Fruit fly (Drosophila melanogaster) whole organism, adult: ENCODE data around the gene CG6656.

ENCODE experiments used
- CG11617 ChIP-seq: fragments of 200-800 bp; sonication (Bioruptor generic); optimal IDR thresholded peaks from 2 replicates; lab custom pipeline; 2017; ENCODE audit warnings: mild to moderate bottlenecking, missing biosample characterization, missing genetic modification reagents, missing genetic modification characterization
- CG12768 ChIP-seq: fragments of 200-800 bp; sonication (Bioruptor generic); optimal IDR thresholded peaks from 2 replicates; lab custom pipeline; 2017; ENCODE audit warnings: missing biosample characterization, missing genetic modification characterization, mild to moderate bottlenecking, moderate library complexity, missing genetic modification reagents
- CG14711 ChIP-seq: fragments of 200-800 bp; sonication (Bioruptor generic); optimal IDR thresholded peaks from 2 replicates; lab custom pipeline; 2018; ENCODE audit warnings: missing biosample characterization, mild to moderate bottlenecking, missing genetic modification characterization, moderate library complexity
- CG1620 ChIP-seq: fragments of 200-800 bp; sonication (Bioruptor generic); optimal IDR thresholded peaks from 2 replicates; lab custom pipeline; 2016; ENCODE audit warnings: missing biosample characterization, missing genetic modification characterization
- CG33017 ChIP-seq: fragments of 200-800 bp; sonication (Bioruptor generic); optimal IDR thresholded peaks from 2 replicates; lab custom pipeline; 2018; ENCODE audit warnings: missing biosample characterization, mild to moderate bottlenecking, missing genetic modification characterization, moderate library complexity
- CG5204 ChIP-seq: fragments of 200-800 bp; sonication (Bioruptor generic); optimal IDR thresholded peaks from 2 replicates; lab custom pipeline; 2016; ENCODE audit warnings: missing biosample characterization, missing genetic modification characterization
- CG7045 ChIP-seq: fragments of 200-800 bp; sonication (Bioruptor generic); optimal IDR thresholded peaks from 2 replicates; lab custom pipeline; 2017; ENCODE audit warnings: missing biosample characterization, mild to moderate bottlenecking, missing genetic modification characterization
- CG7101 ChIP-seq: fragments of 200-800 bp; sonication (Bioruptor generic); optimal IDR thresholded peaks from 2 replicates; lab custom pipeline; 2018; ENCODE audit warnings: missing biosample characterization, mild to moderate bottlenecking, missing genetic modification characterization, moderate library complexity
- Clk ChIP-seq: fragments of 200-800 bp; sonication (Bioruptor generic); optimal IDR thresholded peaks from 2 replicates; lab custom pipeline; 2017; ENCODE audit warnings: missing biosample characterization, missing genetic modification characterization
- Crg-1 ChIP-seq: fragments of 200-800 bp; sonication (Bioruptor generic); optimal IDR thresholded peaks from 2 replicates; lab custom pipeline; 2016; ENCODE audit warnings: missing biosample characterization, missing genetic modification characterization
- Hr96 ChIP-seq: fragments of 200-800 bp; sonication (Bioruptor generic); optimal IDR thresholded peaks from 2 replicates; lab custom pipeline; 2016; ENCODE audit warnings: missing biosample characterization, missing genetic modification characterization
- Mnt ChIP-seq: fragments of 200-800 bp; sonication (Bioruptor generic); optimal IDR thresholded peaks from 2 replicates; lab custom pipeline; 2016; ENCODE audit warnings: missing biosample characterization, mild to moderate bottlenecking, missing genetic modification characterization
- bab1 ChIP-seq: fragments of 200-800 bp; sonication (Bioruptor generic); optimal IDR thresholded peaks from 3 replicates; lab custom pipeline; 2019; ENCODE audit warnings: missing biosample characterization, mild to moderate bottlenecking, missing genetic modification characterization, moderate library complexity
- cic ChIP-seq: fragments of 200-800 bp; sonication (Bioruptor generic); optimal IDR thresholded peaks from 2 replicates; lab custom pipeline; 2017; ENCODE audit warnings: missing biosample characterization, mild to moderate bottlenecking, missing genetic modification characterization, moderate library complexity
- cnc ChIP-seq, 2 experiments: fragments of >200 bp; optimal IDR thresholded peaks; 2 replicates each; lab custom pipeline; 2017
- kay ChIP-seq: fragments of 200-800 bp; sonication (Bioruptor generic); peaks from one replicate; lab custom pipeline; 2016; ENCODE audit warnings: missing biosample characterization, missing genetic modification characterization, borderline replicate concordance
- ovo ChIP-seq: fragments of 200-800 bp; sonication (Bioruptor generic); optimal IDR thresholded peaks from 2 replicates; lab custom pipeline; 2016; ENCODE audit warnings: missing biosample characterization, missing genetic modification characterization
- pad ChIP-seq: fragments of 200-800 bp; sonication (Bioruptor generic); optimal IDR thresholded peaks from 3 replicates; lab custom pipeline; 2017; ENCODE audit warnings: missing biosample characterization, missing genetic modification characterization, mild to moderate bottlenecking, moderate library complexity, missing genetic modification reagents
- tj ChIP-seq: fragments of 200-800 bp; sonication (Bioruptor generic); optimal IDR thresholded peaks from 3 replicates; lab custom pipeline; 2017; ENCODE audit warnings: missing biosample characterization, mild to moderate bottlenecking, missing genetic modification characterization, moderate library complexity
- toe ChIP-seq: fragments of 200-800 bp; sonication (Bioruptor generic); optimal IDR thresholded peaks from 2 replicates; lab custom pipeline; 2016; ENCODE audit warnings: missing biosample characterization, missing genetic modification characterization

CG6656 gene

dm6 chr3R:21853618-21854573 lies 21.2 kb upstream of the CG6656 start:
- peak; percentile 9 for TF ChIP-seq CG14711 (tag; lab: Kevin White, UChicago)
- TF ChIP-seq kay = peak; percentile 58
- peak; percentile 55 for TF ChIP-seq tj
- TF ChIP-seq Crg-1 = no peak
- no peak for TF ChIP-seq CG1620 (GFP tag; lab: Kevin White, UChicago)
- TF ChIP-seq pad (GFP tag; lab: Kevin White, UChicago) = no peak
- peak; percentile 39 for TF ChIP-seq ovo (GFP tag; lab: Kevin White, UChicago)
- peak; percentile 31 for TF ChIP-seq CG11617 (GFP tag; lab: Kevin White, UChicago)
- TF ChIP-seq Clk (GFP tag; lab: Kevin White, UChicago) = peak; percentile 7
- peak; percentile 49 for TF ChIP-seq CG7045 (GFP tag; lab: Kevin White, UChicago)
- TF ChIP-seq CG12768 = peak; percentile 90
- no peak for TF ChIP-seq CG5204 (GFP tag; lab: Kevin White, UChicago)
- peak; percentile 17 for TF ChIP-seq CG7101
- TF ChIP-seq bab1 (GFP tag; lab: Kevin White, UChicago) = no peak
- no peak for TF ChIP-seq Hr96
- TF ChIP-seq CG33017 (tag; lab: Kevin White, UChicago) = peak; percentile 53
- peak; percentile 35 for TF ChIP-seq Mnt (GFP tag; lab: Kevin White, UChicago)
- TF ChIP-seq cnc (optimal IDR thresholded peaks at IDR 0.05; lab: Kevin White, UChicago) = no peak
- TF ChIP-seq cic = peak; percentile 83
- TF ChIP-seq toe = peak; percentile 16

- TF ChIP-seq pad (GFP tag; lab: Kevin White, UChicago) = no peak
- no peak for TF ChIP-seq Crg-1
- peak; percentile 79 for TF ChIP-seq kay
These were observed 20.3 kb upstream of the CG6656 start for dm6 chr3R:21854574-21855468.

DNA sequence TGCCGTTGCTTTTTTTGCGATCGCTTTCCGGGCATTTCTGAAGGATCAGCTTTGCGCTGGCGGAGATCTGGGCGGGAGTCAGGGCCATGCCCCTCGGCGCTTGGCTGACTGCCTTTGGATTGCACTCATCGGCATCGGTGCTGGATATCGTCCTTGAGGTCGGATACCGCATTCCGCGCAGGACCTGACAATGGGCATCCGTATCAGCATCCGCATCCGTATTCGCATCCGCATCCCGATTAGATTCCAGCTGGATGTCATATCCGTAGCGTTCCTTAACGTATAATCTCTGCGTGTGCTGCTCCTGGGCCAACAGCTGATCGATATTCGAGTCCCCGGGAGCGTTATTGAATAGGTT lies 19.6 kb upstream of the CG6656 start:
- TF ChIP-seq cic = no peak
- no peak for TF ChIP-seq CG1620 (GFP tag; lab: Kevin White, UChicago)
- no peak for TF ChIP-seq cnc (optimal IDR thresholded peaks at IDR 0.05; lab: Kevin White, UChicago)
- TF ChIP-seq ovo (GFP tag; lab: Kevin White, UChicago) = no peak
- no peak for TF ChIP-seq Crg-1
- TF ChIP-seq toe = no peak
- no peak for TF ChIP-seq CG14711 (tag; lab: Kevin White, UChicago)
- TF ChIP-seq CG5204 (GFP tag; lab: Kevin White, UChicago) = no peak
- no peak for TF ChIP-seq CG33017 (tag; lab: Kevin White, UChicago)
- no peak for TF ChIP-seq bab1 (GFP tag; lab: Kevin White, UChicago)
- TF ChIP-seq CG11617 (GFP tag; lab: Kevin White, UChicago) = no peak
- no peak for TF ChIP-seq CG7101

DNA sequence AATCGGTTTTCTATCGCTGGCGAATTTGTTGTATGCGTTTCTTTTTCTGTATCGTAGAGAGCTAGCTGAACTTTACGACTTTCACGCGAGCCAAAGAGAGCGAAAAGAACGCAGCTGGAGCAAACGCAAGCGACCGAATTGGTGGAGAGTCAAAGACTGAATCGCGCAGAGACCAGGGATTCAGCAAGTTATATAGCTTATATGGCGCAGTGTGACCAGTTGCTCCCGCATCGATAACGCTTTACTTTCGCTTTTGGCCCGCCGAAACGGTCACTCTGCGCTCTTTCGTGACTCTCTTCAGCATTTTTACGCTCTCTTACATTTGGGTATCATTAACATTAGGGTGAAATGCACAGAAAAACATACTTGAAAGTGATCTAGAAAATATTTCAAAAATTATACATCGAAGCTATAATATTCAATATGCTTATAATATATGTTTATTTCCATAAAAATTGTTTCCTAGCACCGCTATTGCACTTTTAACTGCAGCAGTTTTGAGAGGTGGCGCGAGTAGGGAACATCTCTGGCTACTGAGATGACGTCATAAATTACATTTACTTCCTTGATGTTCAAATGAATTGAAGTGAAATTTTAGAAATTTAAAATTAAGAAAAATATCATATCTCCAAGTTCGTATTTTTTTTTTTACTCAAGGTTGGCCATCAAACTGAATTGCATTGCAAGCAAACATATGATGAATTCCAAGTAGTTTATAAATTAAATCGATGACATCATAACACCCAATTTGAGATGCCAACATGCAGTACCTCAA lies 18.8 kb upstream of the CG6656 start, which contains the start of gene glec:
Gene glec, minus strand, starts transcription at position 169 of the 775 bp plus-strand sequence.
- TF ChIP-seq cnc (optimal IDR thresholded peaks at IDR 0.05; lab: Kevin White, UChicago) (no peak), Hr96 (peak; percentile 54), Clk (GFP tag; lab: Kevin White, UChicago) (no peak), ovo (GFP tag; lab: Kevin White, UChicago) (peak; percentile 28), bab1 (GFP tag; lab: Kevin White, UChicago) (peak; percentile 49), CG12768 (peak; percentile 1), toe (peak; percentile 55), Crg-1 (no peak), CG5204 (GFP tag; lab: Kevin White, UChicago) (peak; percentile 68), kay (peak; percentile 86), CG33017 (tag; lab: Kevin White, UChicago) (peak; percentile 47), cic (peak; percentile 42), CG11617 (GFP tag; lab: Kevin White, UChicago) (peak; percentile 50), CG14711 (tag; lab: Kevin White, UChicago) (peak; percentile 2), pad (GFP tag; lab: Kevin White, UChicago) (no peak), Mnt (GFP tag; lab: Kevin White, UChicago) (peak; percentile 49), CG7045 (GFP tag; lab: Kevin White, UChicago) (no peak), CG1620 (GFP tag; lab: Kevin White, UChicago) (peak; percentile 59), CG7101 (peak; percentile 13), tj (peak; percentile 47)

- no peak for TF ChIP-seq CG12768
- TF ChIP-seq bab1 (GFP tag; lab: Kevin White, UChicago) = no peak
- TF ChIP-seq CG7045 (GFP tag; lab: Kevin White, UChicago) = peak; percentile 2
- TF ChIP-seq Mnt (GFP tag; lab: Kevin White, UChicago) = no peak
- TF ChIP-seq CG14711 (tag; lab: Kevin White, UChicago) = no peak
- TF ChIP-seq tj = no peak
- no peak for TF ChIP-seq pad (GFP tag; lab: Kevin White, UChicago)
- no peak for TF ChIP-seq toe
- TF ChIP-seq CG5204 (GFP tag; lab: Kevin White, UChicago) = no peak
- TF ChIP-seq CG7101 = no peak
- peak; percentile 13 for TF ChIP-seq Crg-1
- no peak for TF ChIP-seq Clk (GFP tag; lab: Kevin White, UChicago)
- no peak for TF ChIP-seq ovo (GFP tag; lab: Kevin White, UChicago)
- no peak for TF ChIP-seq cnc (optimal IDR thresholded peaks at IDR 0.05; lab: Kevin White, UChicago)
- no peak for TF ChIP-seq CG11617 (GFP tag; lab: Kevin White, UChicago)
These were observed 18.2 kb upstream of the CG6656 start for dm6 chr3R:21856873-21857243.
